Worm (Caenorhabditis elegans) whole organism, L1 larva: ENCODE results near the gene vps-54.

ENCODE experiments used
- C16A3.4 ChIP-seq: fragments of 150-350 bp; optimal IDR thresholded peaks from 2 replicates; lab custom pipeline; 2014; ENCODE audit warnings: missing biosample characterization, missing genetic modification characterization
- ama-1 ChIP-seq: fragments of 150-350 bp; optimal IDR thresholded peaks from 2 replicates; lab custom pipeline; 2014
- elt-2 ChIP-seq: sonication (generic microtip); optimal IDR thresholded peaks from 2 replicates; lab custom pipeline; 2016; ENCODE audit warnings: missing genetic modification characterization, mild to moderate bottlenecking, inconsistent platforms, missing compliant biosample characterization, missing genetic modification reagents
- fos-1 ChIP-seq: fragments of 150-350 bp; optimal IDR thresholded peaks from 2 replicates; lab custom pipeline; 2014; ENCODE audit warnings: missing biosample characterization, missing genetic modification characterization
- mdl-1 ChIP-seq, 2 experiments: fragments of 150-350 bp; optimal IDR thresholded peaks; 2 replicates each; lab custom pipeline; 2014 to 2017; ENCODE audit warnings: missing biosample characterization in 2 of 2, missing genetic modification characterization in 2 of 2, inconsistent platforms in 1 of 2
- mep-1 ChIP-seq: fragments of 150-350 bp; optimal IDR thresholded peaks from 2 replicates; lab custom pipeline; 2014; ENCODE audit warnings: missing biosample characterization, missing genetic modification characterization
- nhr-237 ChIP-seq: fragments of 150-350 bp; optimal IDR thresholded peaks from 2 replicates; lab custom pipeline; 2014; ENCODE audit warnings: missing biosample characterization, missing genetic modification characterization
- skn-1 ChIP-seq: fragments of 150-350 bp; optimal IDR thresholded peaks from 2 replicates; lab custom pipeline; 2014; ENCODE audit warnings: missing biosample characterization, missing genetic modification characterization
- snpc-4 ChIP-seq: fragments of 150-350 bp; optimal IDR thresholded peaks from 2 replicates; lab custom pipeline; 2014; ENCODE audit warnings: missing biosample characterization, missing genetic modification characterization
- tbx-2 ChIP-seq: sonication (generic microtip); optimal IDR thresholded peaks from 2 replicates; lab custom pipeline; 2016; ENCODE audit warnings: missing genetic modification characterization, missing compliant biosample characterization
- unc-62 ChIP-seq: fragments of 150-350 bp; optimal IDR thresholded peaks from 2 replicates; lab custom pipeline; 2014; ENCODE audit warnings: missing biosample characterization, missing genetic modification reagents, missing genetic modification characterization
- zag-1 ChIP-seq: fragments of 150-350 bp; optimal IDR thresholded peaks from 2 replicates; lab custom pipeline; 2014; ENCODE audit warnings: missing biosample characterization, missing genetic modification characterization
- ztf-11 ChIP-seq, 2 experiments: sonication (generic microtip); optimal IDR thresholded peaks; 2 replicates each; lab custom pipeline; 2016 to 2017; ENCODE audit warnings: missing genetic modification characterization in 2 of 2, missing biosample characterization in 1 of 2, missing compliant biosample characterization in 1 of 2

DNA sequence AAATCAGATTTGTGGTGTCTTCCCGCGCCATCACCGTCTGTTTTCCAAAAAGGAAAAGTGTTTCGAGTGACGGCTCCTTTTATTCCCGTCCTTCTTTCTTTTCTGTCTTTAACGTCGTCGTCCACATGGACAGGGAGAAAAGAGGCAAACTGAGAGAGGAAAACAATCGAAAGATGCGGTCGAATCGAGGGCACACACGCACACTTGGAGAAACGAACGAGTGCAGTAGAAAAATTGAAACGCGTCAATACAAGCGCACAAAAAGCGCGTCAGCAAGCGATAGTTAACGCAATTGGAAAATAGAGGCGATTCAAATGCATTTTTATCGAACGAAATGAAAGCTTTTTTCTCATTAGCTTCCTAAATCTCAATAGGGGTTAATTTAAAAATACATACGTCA, 39.4 kb downstream of the vps-54 start:
- TF ChIP-seq fos-1 (tag; lab: Kevin White, UChicago) (peak; percentile 92), ztf-11 (tag; optimal IDR thresholded peaks at IDR 0.05; lab: Kevin White, UChicago) (peak in 1 of 2 experiments; percentile 80), mep-1 (tag; lab: Kevin White, UChicago) (peak; percentile 99), mdl-1 (tag; optimal IDR thresholded peaks at IDR 0.05; lab: Kevin White, UChicago) (peak; percentile 34 to 94), elt-2 (peak; percentile 62), snpc-4 (tag; lab: Kevin White, UChicago) (peak; percentile 88), ama-1 (peak; percentile 84), zag-1 (tag; lab: Kevin White, UChicago) (no peak), nhr-237 (tag; lab: Kevin White, UChicago) (peak; percentile 76), C16A3.4 (tag; lab: Kevin White, UChicago) (peak; percentile 96), skn-1 (tag; lab: Kevin White, UChicago) (peak; percentile 85), tbx-2 (peak; percentile 95), unc-62 (no peak)
